Fruit fly (Drosophila melanogaster): ENCODE measurements around the gene ATPsynCF6.

ATPsynCF6 gene

dm6 chr3R:23335577-23335976 is 20.3 kb downstream of the ATPsynCF6 start (continued):
- no peak for TF ChIP-seq Bteb2 (GFP tag; optimal IDR thresholded peaks at IDR 0.05)
- peak; percentile 18 for TF ChIP-seq YL-1 (GFP tag; optimal IDR thresholded peaks at IDR 0.05)
- TF ChIP-seq gce (GFP tag; IDR thresholded peaks at IDR 0.05), result no peak
- peak; percentile 74; the same call in 2 of the 3 replicates for TF ChIP-seq so (GFP tag; IDR thresholded peaks at IDR 0.05)
- no peak for TF ChIP-seq CG7271 (tag; optimal IDR thresholded peaks at IDR 0.05)
- no peak for TF ChIP-seq CG16813 (GFP tag; IDR thresholded peaks at IDR 0.05; ENCODE audit: partially characterized antibody)
- peak; percentile 40 for TF ChIP-seq CG1602 (GFP tag; optimal IDR thresholded peaks at IDR 0.05)
- TF ChIP-seq CG6791 (GFP tag; IDR thresholded peaks at IDR 0.05; ENCODE audit: partially characterized antibody), result no peak
- TF ChIP-seq CG7786 (GFP tag; optimal IDR thresholded peaks at IDR 0.05), result no peak
- TF ChIP-seq stc (GFP tag; IDR thresholded peaks at IDR 0.05), result peak; percentile 53; the same call in 1 of the 2 replicates
- TF ChIP-seq CG16863 (GFP tag; optimal IDR thresholded peaks at IDR 0.05), result no peak
- TF ChIP-seq sens (GFP tag), result no peak
- TF ChIP-seq CG32772 (GFP tag; IDR thresholded peaks at IDR 0.05), result peak; percentile 53
- TF ChIP-seq ATbp (GFP tag; optimal IDR thresholded peaks at IDR 0.05), result peak; percentile 42
- TF ChIP-seq HHEX (GFP tag; optimal IDR thresholded peaks at IDR 0.05), result peak; percentile 81
- TF ChIP-seq Nf-YB (GFP tag; optimal IDR thresholded peaks at IDR 0.05), result peak; percentile 59
- peak; percentile 64 for TF ChIP-seq CG10654 (GFP tag; optimal IDR thresholded peaks at IDR 0.05)
- TF ChIP-seq CG10565 (GFP tag; optimal IDR thresholded peaks at IDR 0.05), result no peak
- peak; percentile 32 for TF ChIP-seq psq (GFP tag; optimal IDR thresholded peaks at IDR 0.05)
- no peak for TF ChIP-seq NC2β (GFP tag; optimal IDR thresholded peaks at IDR 0.05)
- TF ChIP-seq CG2116 (GFP tag; optimal IDR thresholded peaks at IDR 0.05), result peak; percentile 17
- no peak for TF ChIP-seq CG15073 (GFP tag; optimal IDR thresholded peaks at IDR 0.05)
- TF ChIP-seq CG14050 (GFP tag; IDR thresholded peaks at IDR 0.05), result peak; percentile 35; the same call in 2 of the 3 replicates
- peak; percentile 49; the same call in 1 of the 2 replicates for TF ChIP-seq Poxn (GFP tag; IDR thresholded peaks at IDR 0.05)
- no peak for TF ChIP-seq crol (GFP tag; IDR thresholded peaks at IDR 0.05)
- TF ChIP-seq Oli (tag; optimal IDR thresholded peaks at IDR 0.05), result peak; percentile 80
- TF ChIP-seq trh (GFP tag; optimal IDR thresholded peaks at IDR 0.05), result peak; percentile 7
- TF ChIP-seq Lhr (GFP tag; optimal IDR thresholded peaks at IDR 0.05), result no peak
- no peak for TF ChIP-seq D (optimal IDR thresholded peaks at IDR 0.05)
- peak; percentile 62 for TF ChIP-seq D (GFP tag; optimal IDR thresholded peaks at IDR 0.05)
- 0 out of 2 replicates have a peak, but pooled peaks have one; percentile 14 for TF ChIP-seq peb (GFP tag; IDR thresholded peaks at IDR 0.05)
- no peak for TF ChIP-seq CG1603 (tag; optimal IDR thresholded peaks at IDR 0.05)
- no peak for TF ChIP-seq kni (GFP tag; optimal IDR thresholded peaks at IDR 0.05)
- peak; percentile 85 for TF ChIP-seq CG11504 (tag; optimal IDR thresholded peaks at IDR 0.05)
- peak; percentile 70 for TF ChIP-seq CG17361 (GFP tag; IDR thresholded peaks at IDR 0.05)
- no peak for TF ChIP-seq repo (GFP tag; optimal IDR thresholded peaks at IDR 0.05)
- TF ChIP-seq CG12104 (GFP tag; optimal IDR thresholded peaks at IDR 0.05), result peak; percentile 58
- no peak for TF ChIP-seq br (optimal IDR thresholded peaks at IDR 0.05)
- TF ChIP-seq CG14710 (tag; optimal IDR thresholded peaks at IDR 0.05), result peak; percentile 51
- peak; percentile 94 for TF ChIP-seq lab (GFP tag; optimal IDR thresholded peaks at IDR 0.05)
- TF ChIP-seq Bdp1 (GFP tag; optimal IDR thresholded peaks at IDR 0.05), result no peak
- no peak for TF ChIP-seq CG8089 (GFP tag; optimal IDR thresholded peaks at IDR 0.05)
- peak; percentile 92 for TF ChIP-seq CG10147 (GFP tag; optimal IDR thresholded peaks at IDR 0.05)
- TF ChIP-seq z (GFP tag; IDR thresholded peaks at IDR 0.05), result no peak
- TF ChIP-seq CG10462 (GFP tag; optimal IDR thresholded peaks at IDR 0.05), result peak; percentile 8
- no peak for TF ChIP-seq Ets97D (GFP tag; optimal IDR thresholded peaks at IDR 0.05)
- TF ChIP-seq CG18619 (GFP tag; optimal IDR thresholded peaks at IDR 0.05), result peak; percentile 83
- no peak for TF ChIP-seq da (GFP tag; optimal IDR thresholded peaks at IDR 0.05)
- TF ChIP-seq Neu2 (GFP tag; optimal IDR thresholded peaks at IDR 0.05; ENCODE audit: borderline replicate concordance), result no peak
- TF ChIP-seq prd (optimal IDR thresholded peaks at IDR 0.05), result no peak
- peak; percentile 52; the same call in 2 of the 3 replicates for TF ChIP-seq prd (GFP tag; IDR thresholded peaks at IDR 0.05)
- TF ChIP-seq gro (GFP tag; optimal IDR thresholded peaks at IDR 0.05), result no peak

Data from whole organism, embryonic.